Worm (Caenorhabditis elegans): ENCODE data around the gene Y70C5A.2.

- peak; percentile 76 for TF ChIP-seq elt-2 (tag; optimal IDR thresholded peaks at IDR 0.05)
- no peak for TF ChIP-seq egl-27 (tag; optimal IDR thresholded peaks at IDR 0.05)
- no peak for TF ChIP-seq nhr-76 (tag; optimal IDR thresholded peaks at IDR 0.05)
- no peak for TF ChIP-seq mdl-1 (tag; optimal IDR thresholded peaks at IDR 0.05)
- no peak for TF ChIP-seq egl-5 (tag; optimal IDR thresholded peaks at IDR 0.05)
- no peak for TF ChIP-seq lin-39 (tag; optimal IDR thresholded peaks at IDR 0.05)
These were observed 12.1 kb downstream of the Y70C5A.2 start, which contains the start of gene srw-54 for ce11 chrV:16610791-16611385.

Measured in whole organism, L3 larva.